Fruit fly (Drosophila melanogaster): ENCODE data around the gene CG42813.

The CG42813 gene

DNA sequence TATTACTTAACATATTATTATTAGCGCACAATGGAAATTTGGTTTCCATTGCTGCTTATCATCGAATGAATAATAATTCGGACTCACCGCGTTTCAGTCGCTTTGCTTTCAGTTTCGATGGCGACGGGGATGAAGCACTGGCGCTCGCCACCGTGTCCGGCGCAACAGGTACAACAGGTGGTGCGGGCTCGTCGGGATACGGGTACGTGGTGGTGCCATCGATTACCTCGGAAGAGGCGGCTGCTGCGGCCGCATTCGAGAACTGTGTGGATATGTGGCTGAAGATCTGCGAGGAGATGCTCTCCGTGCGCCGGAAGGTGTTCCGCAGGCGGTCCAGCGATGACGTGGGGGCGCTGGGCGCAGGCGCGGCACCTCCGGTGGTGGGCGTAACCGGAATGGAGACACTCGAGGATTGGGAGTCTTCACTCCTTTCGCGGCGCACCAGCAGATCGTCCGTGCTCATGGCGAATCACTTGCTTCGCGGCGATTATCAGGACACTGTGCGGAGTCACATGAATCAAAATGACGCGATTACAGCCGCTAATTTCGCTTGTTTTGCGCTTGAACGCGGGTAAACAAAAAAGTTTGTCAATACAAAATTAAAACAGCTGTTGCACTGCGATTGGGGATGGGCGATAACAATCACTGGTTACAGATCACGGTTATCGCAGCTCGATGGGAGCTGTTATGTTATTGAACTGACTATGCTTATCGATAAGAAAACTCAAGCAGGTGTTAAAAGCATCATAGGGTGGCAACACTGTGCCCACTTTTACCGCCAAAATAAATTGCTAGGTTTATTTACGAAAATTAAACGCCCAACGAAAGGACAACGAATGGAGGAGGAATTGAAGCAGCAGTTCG lies 10.3 kb upstream of the CG42813 start, which contains the start of the genes CG31064 and PolA2:
Gene CG31064 (minus strand): TSS at position 648 of the 864 bp plus-strand sequence.
Gene PolA2 (plus strand): TSS at position 726 of the 864 bp plus-strand sequence.
- TF ChIP-seq spab (GFP tag; optimal IDR thresholded peaks at IDR 0.05) (no peak), esn (GFP tag; optimal IDR thresholded peaks at IDR 0.05) (peak; percentile 0), CG1621 (tag; optimal IDR thresholded peaks at IDR 0.05) (peak; percentile 37), fkh (GFP tag; optimal IDR thresholded peaks at IDR 0.05) (peak; percentile 95), CG8632 (GFP tag; optimal IDR thresholded peaks at IDR 0.05) (no peak)

DNA sequence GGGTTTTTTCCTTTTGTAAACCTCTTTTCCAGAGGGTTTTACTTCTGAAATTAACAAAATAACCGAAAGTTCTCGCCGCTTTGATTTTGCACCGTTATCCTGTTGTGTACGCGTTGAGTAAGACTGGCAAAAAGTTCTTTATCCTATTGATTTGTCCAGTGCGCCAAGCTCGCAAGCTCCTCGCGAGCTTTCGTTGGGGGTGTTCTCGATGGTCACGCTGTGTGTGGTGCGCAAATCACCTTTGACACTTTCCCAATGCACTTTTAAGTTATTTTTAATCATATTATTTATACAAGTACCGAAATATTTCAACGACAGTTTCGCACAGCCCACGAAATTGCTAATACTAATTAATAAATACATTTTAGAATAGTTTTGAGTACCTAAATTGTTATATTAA lies 9.6 kb upstream of the CG42813 start:
- TF ChIP-seq svp (GFP tag), result peak; percentile 73
- TF ChIP-seq pdm3 (GFP tag; optimal IDR thresholded peaks at IDR 0.05), result no peak

dm6 chr3R:27233398-27233797 lies 5.0 kb upstream of the CG42813 start, which contains the start of gene CG31068:
Gene CG31068, plus strand, starts transcription at chr3R:27233698.
- TF ChIP-seq esn (GFP tag; optimal IDR thresholded peaks at IDR 0.05) (no peak), fd59A (GFP tag; optimal IDR thresholded peaks at IDR 0.05) (no peak), CG6163 (GFP tag; IDR thresholded peaks at IDR 0.05) (no peak), CG6808 (GFP tag; optimal IDR thresholded peaks at IDR 0.05) (no peak), CG9139 (GFP tag; optimal IDR thresholded peaks at IDR 0.05) (no peak), CG6792 (GFP tag; optimal IDR thresholded peaks at IDR 0.05) (no peak), OdsH (GFP tag; optimal IDR thresholded peaks at IDR 0.05) (no peak), spab (GFP tag; optimal IDR thresholded peaks at IDR 0.05) (no peak), pdm3 (GFP tag; optimal IDR thresholded peaks at IDR 0.05) (no peak), Sox102F (GFP tag; optimal IDR thresholded peaks at IDR 0.05) (no peak), CG4318 (GFP tag; optimal IDR thresholded peaks at IDR 0.05) (no peak), Eip78C (GFP tag) (no peak), Ets21C (GFP tag; optimal IDR thresholded peaks at IDR 0.05) (no peak)

- TF ChIP-seq Ets21C (GFP tag; optimal IDR thresholded peaks at IDR 0.05) (no peak), Lpt (GFP tag; optimal IDR thresholded peaks at IDR 0.05) (no peak), dsx (GFP tag; optimal IDR thresholded peaks at IDR 0.05; ENCODE audit: poor library complexity, severe bottlenecking) (no peak), vri (GFP tag; optimal IDR thresholded peaks at IDR 0.05) (no peak), CG31627 (GFP tag; optimal IDR thresholded peaks at IDR 0.05) (no peak), ss (GFP tag; optimal IDR thresholded peaks at IDR 0.05) (no peak), Sox102F (GFP tag; optimal IDR thresholded peaks at IDR 0.05) (no peak), CG16779 (tag; optimal IDR thresholded peaks at IDR 0.05) (no peak), CG6792 (GFP tag; optimal IDR thresholded peaks at IDR 0.05) (no peak), CG15336 (GFP tag; IDR thresholded peaks at IDR 0.05) (no peak), fkh (GFP tag; optimal IDR thresholded peaks at IDR 0.05) (no peak), fd59A (GFP tag; optimal IDR thresholded peaks at IDR 0.05) (no peak), Eip75B (GFP tag; optimal IDR thresholded peaks at IDR 0.05) (no peak)
These were observed 1.0 kb upstream of the CG42813 start, which contains the start of gene CG42814 for dm6 chr3R:27229368-27229767. Gene CG42814, minus strand, starts transcription at chr3R:27229468.

DNA sequence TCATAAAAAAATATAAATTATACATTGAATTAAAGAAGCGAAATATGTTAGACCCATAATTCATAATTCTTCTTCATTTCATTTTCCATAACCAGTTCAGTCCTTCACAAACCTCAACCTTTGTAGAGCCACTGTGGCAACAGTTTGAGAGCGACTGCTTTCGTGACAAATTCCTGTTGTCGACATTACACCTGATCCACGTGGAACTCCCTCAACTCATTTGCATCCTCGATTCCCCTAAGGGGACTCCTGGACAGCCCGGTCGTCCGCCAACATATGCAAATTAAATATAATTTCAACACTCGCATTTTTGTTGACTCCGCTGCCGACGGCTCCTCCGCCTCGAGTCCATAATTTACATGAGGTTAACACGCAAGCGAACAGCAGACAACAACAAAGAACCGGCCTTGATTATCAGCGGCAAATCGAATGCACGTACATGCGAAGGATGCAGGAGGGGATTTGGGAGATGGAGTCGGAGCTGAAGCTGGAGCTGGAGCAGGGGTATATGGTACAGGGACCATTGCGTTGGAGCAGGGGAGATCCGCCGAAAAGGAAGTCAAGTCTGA lies 2.2 kb downstream of the CG42813 start:
- TF ChIP-seq svp (GFP tag), result peak; percentile 56
- no peak for TF ChIP-seq Ets21C (GFP tag; optimal IDR thresholded peaks at IDR 0.05)
- TF ChIP-seq dsx (GFP tag; optimal IDR thresholded peaks at IDR 0.05; ENCODE audit: poor library complexity, severe bottlenecking), result peak; percentile 14
- TF ChIP-seq ss (GFP tag; optimal IDR thresholded peaks at IDR 0.05), result peak in 1 of 2 experiments; percentile 100
- peak; percentile 37 for TF ChIP-seq Blimp-1 (GFP tag; optimal IDR thresholded peaks at IDR 0.05)
- TF ChIP-seq CG6854 (GFP tag; optimal IDR thresholded peaks at IDR 0.05), result peak; percentile 7
- TF ChIP-seq Eip78C (GFP tag), result peak; percentile 65
- no peak for TF ChIP-seq salr (GFP tag; optimal IDR thresholded peaks at IDR 0.05)
- peak; percentile 30 for TF ChIP-seq CG1621 (tag; optimal IDR thresholded peaks at IDR 0.05)
- TF ChIP-seq fd85E (GFP tag; optimal IDR thresholded peaks at IDR 0.05), result no peak

All from whole organism, prepupa.